Fruit fly (Drosophila melanogaster) whole organism, embryonic: Measurements from ENCODE around the gene CG5103.

Experiments
- ATbp ChIP-seq: fragments of 200-800 bp; sonication (Bioruptor generic); optimal IDR thresholded peaks from 2 replicates; lab custom pipeline; 2017; ENCODE audit warnings: missing biosample characterization, mild to moderate bottlenecking, missing genetic modification characterization, missing genetic modification reagents
- Ada2b ChIP-seq: fragments of 200-800 bp; sonication (Bioruptor generic); IDR thresholded peaks from 2 replicates; pipeline ENCODE4 v1.3.6; 2022; ENCODE audit warnings: missing biosample characterization, missing genetic modification characterization
- Awh ChIP-seq: fragments of 200-800 bp; sonication (Bioruptor generic); IDR thresholded peaks from 2 replicates; pipeline ENCODE4, ENCODE4 v1.3.6; 2022; ENCODE audit warnings: missing biosample characterization, missing genetic modification characterization
- C15 ChIP-seq: fragments of 200-800 bp; sonication (Bioruptor generic); IDR thresholded peaks from 3 replicates; pipeline ENCODE4 v1.3.6; 2022; ENCODE audit warnings: missing biosample characterization, missing genetic modification characterization
- CG11085 ChIP-seq: fragments of 200-800 bp; sonication (Bioruptor generic); IDR thresholded peaks from 2 replicates; pipeline ENCODE4 v1.3.6; 2022; ENCODE audit warnings: missing biosample characterization, missing genetic modification characterization
- CG11504 ChIP-seq: fragments of 200-800 bp; sonication (Bioruptor generic); optimal IDR thresholded peaks from 3 replicates; lab custom pipeline; 2019; ENCODE audit warnings: missing biosample characterization, mild to moderate bottlenecking, missing genetic modification characterization, moderate library complexity
- CG14050 ChIP-seq: fragments of 200-800 bp; sonication (Bioruptor generic); IDR thresholded peaks from 3 replicates; pipeline ENCODE4 v1.3.6; 2022; ENCODE audit warnings: missing biosample characterization, missing genetic modification characterization
- CG15011 ChIP-seq: fragments of 200-800 bp; sonication (Bioruptor generic); optimal IDR thresholded peaks from 3 replicates; lab custom pipeline; 2018; ENCODE audit warnings: missing biosample characterization, mild to moderate bottlenecking, missing genetic modification characterization
- CG16815 ChIP-seq: fragments of 200-800 bp; sonication (Bioruptor generic); optimal IDR thresholded peaks from 3 replicates; lab custom pipeline; 2017; ENCODE audit warnings: missing biosample characterization, mild to moderate bottlenecking, missing genetic modification characterization
- CG17186 ChIP-seq: fragments of 200-800 bp; sonication (Bioruptor generic); optimal IDR thresholded peaks from 3 replicates; lab custom pipeline; 2017; ENCODE audit warnings: missing biosample characterization, missing genetic modification reagents, missing genetic modification characterization
- CG17359 ChIP-seq: fragments of 200-800 bp; sonication (Bioruptor generic); optimal IDR thresholded peaks from 3 replicates; lab custom pipeline; 2018; ENCODE audit warnings: missing biosample characterization, mild to moderate bottlenecking, missing genetic modification characterization, moderate library complexity
- CG18262 ChIP-seq: fragments of 200-800 bp; optimal IDR thresholded peaks from 3 replicates; lab custom pipeline; 2019; ENCODE audit warnings: missing biosample characterization, mild to moderate bottlenecking, missing genetic modification characterization, moderate library complexity
- CG18599 ChIP-seq: fragments of 200-800 bp; sonication (Bioruptor generic); optimal IDR thresholded peaks from 3 replicates; lab custom pipeline; 2017; ENCODE audit warnings: missing biosample characterization, missing genetic modification characterization, mild to moderate bottlenecking, moderate library complexity, missing genetic modification reagents
- CG2889 ChIP-seq: fragments of 200-800 bp; sonication (Bioruptor generic); IDR thresholded peaks from 3 replicates; pipeline ENCODE4 v1.3.6; 2022; ENCODE audit warnings: missing biosample characterization, missing genetic modification characterization
- CG3281 ChIP-seq: fragments of 200-800 bp; sonication (Bioruptor generic); optimal IDR thresholded peaks from 3 replicates; lab custom pipeline; 2017; ENCODE audit warnings: missing biosample characterization, mild to moderate bottlenecking, missing genetic modification characterization
- CG3407 ChIP-seq: fragments of 200-800 bp; sonication (Bioruptor generic); optimal IDR thresholded peaks from 2 replicates; lab custom pipeline; 2018; ENCODE audit warnings: missing biosample characterization, mild to moderate bottlenecking, missing genetic modification characterization
- CG34224 ChIP-seq: fragments of 200-800 bp; sonication (Bioruptor generic); IDR thresholded peaks from 3 replicates; pipeline ENCODE4 v1.3.6; 2022; ENCODE audit warnings: missing biosample characterization, missing genetic modification characterization; ENCODE audit not compliant: partially characterized antibody
- CG4820 ChIP-seq: fragments of 200-800 bp; sonication (Bioruptor generic); optimal IDR thresholded peaks from 3 replicates; lab custom pipeline; 2016; ENCODE audit warnings: missing biosample characterization, missing genetic modification characterization
- CG6175 ChIP-seq: fragments of 200-800 bp; sonication (Bioruptor generic); IDR thresholded peaks from 3 replicates; pipeline ENCODE4 v1.3.6; 2022; ENCODE audit warnings: missing biosample characterization, missing genetic modification characterization
- CG7963 ChIP-seq: fragments of 200-800 bp; sonication (Bioruptor generic); IDR thresholded peaks from 3 replicates; pipeline ENCODE4 v1.3.6; 2022; ENCODE audit warnings: missing biosample characterization, missing genetic modification characterization; ENCODE audit not compliant: partially characterized antibody
- CG8388 ChIP-seq: fragments of 200-800 bp; sonication (Bioruptor generic); optimal IDR thresholded peaks from 2 replicates; lab custom pipeline; 2019; ENCODE audit warnings: missing biosample characterization, mild to moderate bottlenecking, missing genetic modification characterization, moderate library complexity
- CG9817 ChIP-seq: fragments of 200-800 bp; sonication (Bioruptor generic); optimal IDR thresholded peaks from 2 replicates; lab custom pipeline; 2018; ENCODE audit warnings: missing biosample characterization, mild to moderate bottlenecking, missing genetic modification characterization, moderate library complexity
- CG9932 ChIP-seq: fragments of 200-800 bp; sonication (Bioruptor generic); IDR thresholded peaks from 2 replicates; pipeline ENCODE4 v1.3.6; 2022; ENCODE audit warnings: missing biosample characterization, missing genetic modification characterization
- Chrac-16 ChIP-seq: fragments of 200-800 bp; sonication (Bioruptor generic); optimal IDR thresholded peaks from 3 replicates; lab custom pipeline; 2016; ENCODE audit warnings: missing biosample characterization, missing genetic modification characterization
- Drgx ChIP-seq: fragments of 200-800 bp; sonication (Bioruptor generic); IDR thresholded peaks from 2 replicates; pipeline ENCODE4 v1.3.6; 2022; ENCODE audit warnings: missing biosample characterization, missing genetic modification characterization
- Lim3 ChIP-seq: fragments of 200-800 bp; sonication (Bioruptor generic); IDR thresholded peaks from 2 replicates; pipeline ENCODE4 v1.3.6; 2022; ENCODE audit warnings: missing biosample characterization, missing genetic modification characterization
- Mes4 ChIP-seq: fragments of 200-800 bp; sonication (Bioruptor generic); optimal IDR thresholded peaks from 2 replicates; lab custom pipeline; 2016; ENCODE audit warnings: missing biosample characterization, missing genetic modification characterization
- Oaz ChIP-seq: fragments of 200-800 bp; sonication (Bioruptor generic); IDR thresholded peaks from 2 replicates; pipeline ENCODE4 v1.3.6; 2022; ENCODE audit warnings: missing biosample characterization, missing genetic modification characterization
- Ravus ChIP-seq: fragments of 200-800 bp; sonication (Bioruptor generic); IDR thresholded peaks from 2 replicates; pipeline ENCODE4 v1.3.6; 2022; ENCODE audit warnings: missing biosample characterization, missing genetic modification characterization
- Sry-δ ChIP-seq: fragments of 200-800 bp; sonication (Bioruptor generic); optimal IDR thresholded peaks from 2 replicates; lab custom pipeline; 2016; ENCODE audit warnings: missing biosample characterization, missing genetic modification characterization
- Ssrp ChIP-seq: fragments of 200-800 bp; sonication (Bioruptor generic); optimal IDR thresholded peaks from 2 replicates; lab custom pipeline; 2018; ENCODE audit warnings: missing biosample characterization, mild to moderate bottlenecking, missing genetic modification characterization, moderate library complexity
- Trl ChIP-seq, 3 experiments: fragments of >200 bp in 2 of 3; fragments of 200-800 bp in 1 of 3; sonication (Bioruptor generic) in 1 of 3; optimal IDR thresholded peaks; 2 replicates in 1 of 3; 3 replicates in 2 of 3; lab custom pipeline; 2016 to 2017; ENCODE audit warnings: missing biosample characterization in 1 of 3, missing genetic modification characterization in 1 of 3
- Xrp1 ChIP-seq: fragments of 200-800 bp; sonication (Bioruptor generic); IDR thresholded peaks from 2 replicates; pipeline ENCODE4 v1.3.6; 2022; ENCODE audit warnings: missing biosample characterization, missing genetic modification characterization
- ara ChIP-seq: fragments of 200-800 bp; sonication (Bioruptor generic); IDR thresholded peaks from 2 replicates; pipeline ENCODE4 v1.3.6; 2022; ENCODE audit warnings: missing biosample characterization, missing genetic modification characterization
- bab2 ChIP-seq: fragments of 200-800 bp; sonication (Bioruptor generic); optimal IDR thresholded peaks from 2 replicates; lab custom pipeline; 2016; ENCODE audit warnings: missing biosample characterization, missing genetic modification characterization
- bigmax ChIP-seq: fragments of 200-800 bp; sonication (Bioruptor generic); optimal IDR thresholded peaks from 2 replicates; lab custom pipeline; 2018; ENCODE audit warnings: missing biosample characterization, mild to moderate bottlenecking, missing genetic modification characterization
- dmrt99B ChIP-seq: fragments of 200-800 bp; sonication (Bioruptor generic); optimal IDR thresholded peaks from 2 replicates; lab custom pipeline; 2018; ENCODE audit warnings: missing biosample characterization, mild to moderate bottlenecking, missing genetic modification characterization, moderate library complexity
- esg ChIP-seq: fragments of 200-800 bp; sonication (Bioruptor generic); conservative IDR thresholded peaks from 2 replicates; pipeline ENCODE4 v1.3.6; 2022; ENCODE audit warnings: missing biosample characterization, missing genetic modification characterization
- eyg ChIP-seq: fragments of 200-800 bp; sonication (Bioruptor generic); optimal IDR thresholded peaks from 3 replicates; lab custom pipeline; 2016; ENCODE audit warnings: missing biosample characterization, missing genetic modification characterization
- gcm ChIP-seq: fragments of 200-800 bp; sonication (Bioruptor generic); optimal IDR thresholded peaks from 2 replicates; lab custom pipeline; 2019; ENCODE audit warnings: missing biosample characterization, mild to moderate bottlenecking, missing genetic modification characterization, moderate library complexity
- h ChIP-seq: fragments of >200 bp; optimal IDR thresholded peaks from 2 replicates; lab custom pipeline; 2017
- hkb ChIP-seq, 2 experiments: fragments of 200-800 bp in 1 of 2; fragments of >200 bp in 1 of 2; sonication (Bioruptor generic) in 1 of 2; IDR thresholded peaks in 1 of 2; optimal IDR thresholded peaks in 1 of 2; 2 replicates each; pipeline versions ENCODE4 v1.3.6 to Lab custom; 2017 to 2022; ENCODE audit warnings: missing biosample characterization in 1 of 2, missing genetic modification characterization in 1 of 2
- lola ChIP-seq, 3 experiments: fragments of >200 bp in 2 of 3; fragments of 200-800 bp in 1 of 3; sonication (Bioruptor generic) in 1 of 3; optimal IDR thresholded peaks; 2 replicates each; lab custom pipeline; 2017 to 2019; ENCODE audit warnings: missing biosample characterization in 3 of 3, missing genetic modification characterization in 3 of 3, mild to moderate bottlenecking in 1 of 3, moderate library complexity in 1 of 3
- pb ChIP-seq: fragments of 200-800 bp; sonication (Bioruptor generic); optimal IDR thresholded peaks from 3 replicates; lab custom pipeline; 2016; ENCODE audit warnings: missing biosample characterization, missing genetic modification characterization
- peb ChIP-seq: fragments of 200-800 bp; sonication (Bioruptor generic); IDR thresholded peaks from 2 replicates; pipeline ENCODE4 v1.3.6; 2022; ENCODE audit warnings: missing biosample characterization, missing genetic modification characterization
- ranshi ChIP-seq: fragments of 200-800 bp; sonication (Bioruptor generic); IDR thresholded peaks from 2 replicates; pipeline ENCODE4 v1.3.6; 2022; ENCODE audit warnings: missing biosample characterization, missing genetic modification characterization
- salm ChIP-seq: fragments of 200-800 bp; sonication (Bioruptor generic); optimal IDR thresholded peaks from 2 replicates; lab custom pipeline; 2018; ENCODE audit warnings: missing biosample characterization, mild to moderate bottlenecking, missing genetic modification characterization
- sisA ChIP-seq: fragments of 200-800 bp; sonication (Bioruptor generic); IDR thresholded peaks from 2 replicates; pipeline ENCODE4 v1.3.6; 2022; ENCODE audit warnings: missing biosample characterization, missing genetic modification characterization
- sob ChIP-seq: fragments of 200-800 bp; sonication (Bioruptor generic); IDR thresholded peaks from 2 replicates; pipeline ENCODE4 v1.3.6; 2022; ENCODE audit warnings: missing biosample characterization, missing genetic modification characterization
- ssp ChIP-seq: fragments of 200-800 bp; sonication (Bioruptor generic); IDR thresholded peaks from 2 replicates; pipeline ENCODE4 v1.3.6; 2022; ENCODE audit warnings: missing biosample characterization, missing genetic modification characterization
- sug ChIP-seq: fragments of 200-800 bp; optimal IDR thresholded peaks from 2 replicates; lab custom pipeline; 2019; ENCODE audit warnings: missing biosample characterization, mild to moderate bottlenecking, missing genetic modification characterization, moderate library complexity

Gene CG5103

DNA sequence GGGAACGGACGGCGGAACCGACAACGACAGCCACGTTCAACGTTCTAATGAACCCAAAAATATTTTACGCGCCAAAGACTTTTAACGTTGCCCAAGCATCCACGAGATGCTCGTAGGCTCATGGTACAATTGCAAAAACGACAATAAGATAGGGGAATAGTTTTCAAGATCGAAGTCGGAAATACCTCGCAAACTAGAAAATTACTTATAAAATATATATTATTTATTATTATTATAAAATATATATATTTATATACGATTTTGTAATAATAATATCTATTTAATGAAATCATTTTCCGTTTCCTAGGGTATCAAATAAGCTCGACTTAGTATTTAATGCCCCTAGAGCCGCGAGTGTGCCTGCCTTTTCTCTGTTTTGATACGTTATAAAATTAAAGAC lies 50.9 kb downstream of the CG5103 start (continued):
- TF ChIP-seq CG6175 (GFP tag; lab: Robert Waterston, UW) (no peak), Ada2b (GFP tag; lab: Robert Waterston, UW) (0 out of 2 replicates have a peak, but pooled peaks have one; percentile 33), hkb (optimal IDR thresholded peaks at IDR 0.05; lab: Kevin White, UChicago) (no peak), hkb (GFP tag; IDR thresholded peaks at IDR 0.05; lab: Robert Waterston, UW) (peak; percentile 22; the same call in 1 of the 2 replicates), C15 (GFP tag; lab: Robert Waterston, UW) (no peak), Ravus (no peak), Trl (optimal IDR thresholded peaks at IDR 0.05; lab: Kevin White, UChicago) (no peak), Trl (GFP tag; optimal IDR thresholded peaks at IDR 0.05; lab: Kevin White, UChicago) (no peak), CG9817 (tag; lab: Kevin White, UChicago) (no peak), CG3281 (GFP tag; lab: Kevin White, UChicago) (no peak), CG34224 (no peak), CG18599 (GFP tag; lab: Kevin White, UChicago) (peak; percentile 28), bab2 (no peak), lola (GFP tag; optimal IDR thresholded peaks at IDR 0.05; lab: Kevin White, UChicago) (no peak), CG3407 (peak; percentile 12), CG2889 (no peak), CG16815 (GFP tag; lab: Kevin White, UChicago) (no peak), gcm (GFP tag; lab: Kevin White, UChicago) (no peak), esg (no peak), salm (no peak), CG4820 (GFP tag; lab: Kevin White, UChicago) (no peak), CG7963 (GFP tag; lab: Robert Waterston, UW) (no peak), ATbp (GFP tag; lab: Kevin White, UChicago) (peak; percentile 32), CG17186 (GFP tag; lab: Kevin White, UChicago) (no peak), dmrt99B (tag; lab: Kevin White, UChicago) (peak; percentile 51), sob (no peak), Mes4 (GFP tag; lab: Kevin White, UChicago) (no peak), peb (GFP tag; lab: Robert Waterston, UW) (no peak), CG17359 (tag; lab: Kevin White, UChicago) (peak; percentile 48), Oaz (no peak), sisA (GFP tag; lab: Robert Waterston, UW) (peak; percentile 43; the same call in 1 of the 2 replicates), CG14050 (GFP tag; lab: Robert Waterston, UW) (no peak), Xrp1 (GFP tag; lab: Robert Waterston, UW) (peak; percentile 73; the same call in 1 of the 2 replicates), CG8388 (GFP tag; lab: Kevin White, UChicago) (no peak), Ssrp (tag; lab: Kevin White, UChicago) (no peak), Drgx (GFP tag; lab: Robert Waterston, UW) (peak; percentile 77), ranshi (GFP tag; lab: Robert Waterston, UW) (0 out of 2 replicates have a peak, but pooled peaks have one; percentile 36), CG11085 (GFP tag; lab: Robert Waterston, UW) (no peak), sug (tag; lab: Kevin White, UChicago) (no peak), Lim3 (GFP tag; lab: Robert Waterston, UW) (no peak), CG9932 (GFP tag; lab: Robert Waterston, UW) (no peak), pb (GFP tag; lab: Kevin White, UChicago) (no peak), ara (GFP tag; lab: Robert Waterston, UW) (peak; percentile 44; the same call in 1 of the 2 replicates), bigmax (GFP tag; lab: Kevin White, UChicago) (no peak), eyg (GFP tag; lab: Kevin White, UChicago) (no peak), CG11504 (peak; percentile 65), Sry-δ (GFP tag; lab: Kevin White, UChicago) (no peak), CG18262 (tag; lab: Kevin White, UChicago) (peak; percentile 80), h (no peak), Awh (GFP tag; lab: Robert Waterston, UW) (peak; percentile 45), ssp (no peak), CG15011 (GFP tag; lab: Kevin White, UChicago) (no peak), Chrac-16 (GFP tag; lab: Kevin White, UChicago) (no peak)
